Worm (Caenorhabditis elegans) whole organism, young adult: ENCODE data around the gene C35A5.10.

ENCODE experiments used
- F39B2.1 ChIP-seq: fragments of 200-800 bp; sonication (Bioruptor generic); IDR thresholded peaks from 2 replicates; pipeline ENCODE4 v1.3.6; 2022; ENCODE audit warnings: missing genetic modification reagents, missing genetic modification characterization, missing compliant biosample characterization
- ama-1 ChIP-seq, 3 experiments: fragments of 150-350 bp in 1 of 3; sonication (generic microtip) in 2 of 3; optimal IDR thresholded peaks; 2 replicates each; lab custom pipeline; 2014 to 2018; ENCODE audit warnings: missing biosample characterization in 2 of 3, missing genetic modification characterization in 2 of 3, missing genetic modification reagents in 2 of 3
- egrh-3 ChIP-seq: fragments of 200-800 bp; sonication (Bioruptor generic); IDR thresholded peaks from 2 replicates; pipeline ENCODE4 v1.3.6; 2022; ENCODE audit warnings: missing genetic modification reagents, missing genetic modification characterization, missing compliant biosample characterization
- nfya-1 ChIP-seq: sonication (generic microtip); optimal IDR thresholded peaks from 2 replicates; lab custom pipeline; 2017; ENCODE audit warnings: antibody characterized with exemption, missing compliant biosample characterization, missing genetic modification characterization, borderline replicate concordance; ENCODE audit not compliant: insufficient read depth

DNA sequence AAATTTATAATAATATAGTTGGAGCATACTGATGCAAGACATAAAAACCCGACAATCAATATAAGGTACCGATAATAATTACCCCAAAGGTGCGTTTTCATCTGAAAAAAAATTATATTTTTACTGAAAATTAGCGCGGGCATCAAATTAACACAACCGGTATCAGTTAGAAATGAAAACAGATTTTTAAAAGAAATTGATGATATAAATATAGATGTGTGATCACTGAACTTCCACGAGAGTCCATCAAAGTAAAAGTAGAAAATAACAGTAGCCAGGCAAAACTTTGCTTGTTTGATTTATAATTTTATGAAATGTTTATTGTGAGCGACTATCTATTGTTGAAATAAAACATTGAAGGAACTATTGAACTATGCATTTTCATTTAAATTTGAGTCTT lies 2.7 kb upstream of the C35A5.10 start, which contains the start of gene C35A5.3:
- TF ChIP-seq F39B2.1 (GFP tag; lab: Robert Waterston, UW) = no peak
- TF ChIP-seq ama-1 (optimal IDR thresholded peaks at IDR 0.05; lab: Kevin White, UChicago) = no peak
- no peak for TF ChIP-seq ama-1 (GFP tag; optimal IDR thresholded peaks at IDR 0.05; lab: Kevin White, UChicago)
- TF ChIP-seq nfya-1 (tag; lab: Kevin White, UChicago) = no peak
- no peak for TF ChIP-seq egrh-3 (GFP tag; lab: Robert Waterston, UW)
